Worm (Caenorhabditis elegans) whole organism, late embryonic: ENCODE data around the gene mcm-3AP.

Source experiments
- C38D4.7 ChIP-seq: fragments of 200-800 bp; sonication (Bioruptor generic); optimal IDR thresholded peaks from 2 replicates; lab custom pipeline; 2018; ENCODE audit warnings: mild to moderate bottlenecking, missing genetic modification characterization, moderate library complexity, missing compliant biosample characterization
- K02D7.2 ChIP-seq: sonication (generic microtip); optimal IDR thresholded peaks from 2 replicates; lab custom pipeline; 2017; ENCODE audit warnings: mild to moderate bottlenecking, missing genetic modification characterization, missing compliant biosample characterization
- T23F11.4 ChIP-seq: fragments of 200-800 bp; sonication (Bioruptor generic); optimal IDR thresholded peaks from 2 replicates; lab custom pipeline; 2018; ENCODE audit warnings: mild to moderate bottlenecking, missing genetic modification characterization, missing compliant biosample characterization
- Y22D7AL.16 ChIP-seq: sonication (generic microtip); optimal IDR thresholded peaks from 2 replicates; lab custom pipeline; 2016; ENCODE audit warnings: missing genetic modification characterization, missing compliant biosample characterization
- ahr-1 ChIP-seq: sonication (generic microtip); optimal IDR thresholded peaks from 2 replicates; lab custom pipeline; 2016; ENCODE audit warnings: missing genetic modification characterization, missing compliant biosample characterization
- ceh-19 ChIP-seq: fragments of 200-800 bp; sonication (Bioruptor generic); optimal IDR thresholded peaks from 2 replicates; lab custom pipeline; 2018; ENCODE audit warnings: mild to moderate bottlenecking, missing genetic modification characterization, missing compliant biosample characterization
- ceh-2 ChIP-seq: sonication (generic microtip); optimal IDR thresholded peaks from 2 replicates; lab custom pipeline; 2016; ENCODE audit warnings: missing genotype, missing genetic modification characterization, missing compliant biosample characterization
- ceh-30 ChIP-seq: fragments of 150-350 bp; optimal IDR thresholded peaks from 2 replicates; lab custom pipeline; 2014; ENCODE audit warnings: missing biosample characterization, missing genetic modification characterization
- ceh-45 ChIP-seq: fragments of 200-800 bp; sonication (Bioruptor generic); IDR thresholded peaks from 2 replicates; pipeline ENCODE4 v1.3.6; 2022; ENCODE audit warnings: missing genetic modification reagents, missing genetic modification characterization, missing compliant biosample characterization
- ceh-6 ChIP-seq: fragments of 200-800 bp; sonication (Bioruptor generic); optimal IDR thresholded peaks from 2 replicates; lab custom pipeline; 2018; ENCODE audit warnings: mild to moderate bottlenecking, missing genetic modification characterization, missing compliant biosample characterization
- ceh-9 ChIP-seq: sonication (generic microtip); optimal IDR thresholded peaks from 2 replicates; lab custom pipeline; 2016; ENCODE audit warnings: mild to moderate bottlenecking, missing genetic modification characterization, inconsistent platforms, missing compliant biosample characterization
- che-1 ChIP-seq: sonication (generic microtip); optimal IDR thresholded peaks from 2 replicates; lab custom pipeline; 2016; ENCODE audit warnings: mild to moderate bottlenecking, missing genetic modification characterization, missing compliant biosample characterization
- dve-1 ChIP-seq: sonication (generic microtip); optimal IDR thresholded peaks from 2 replicates; lab custom pipeline; 2017; ENCODE audit warnings: antibody characterized with exemption, mild to moderate bottlenecking, missing genetic modification characterization, missing compliant biosample characterization
- elt-2 ChIP-seq: sonication (generic microtip); optimal IDR thresholded peaks from 2 replicates; lab custom pipeline; 2016; ENCODE audit warnings: missing genetic modification reagents, missing genetic modification characterization, missing compliant biosample characterization
- ets-4 ChIP-seq: sonication (generic microtip); optimal IDR thresholded peaks from 2 replicates; lab custom pipeline; 2016; ENCODE audit warnings: missing genetic modification characterization, missing compliant biosample characterization
- eyg-1 ChIP-seq: sonication (generic microtip); optimal IDR thresholded peaks from 2 replicates; lab custom pipeline; 2016; ENCODE audit warnings: missing genotype, missing genetic modification characterization, missing compliant biosample characterization
- fax-1 ChIP-seq: sonication (generic microtip); optimal IDR thresholded peaks from 2 replicates; lab custom pipeline; 2016; ENCODE audit warnings: missing genotype, missing genetic modification characterization, missing compliant biosample characterization
- fkh-10 ChIP-seq: fragments of 150-350 bp; optimal IDR thresholded peaks from 2 replicates; lab custom pipeline; 2014; ENCODE audit warnings: missing biosample characterization, missing genetic modification reagents, missing genetic modification characterization
- gmeb-2 ChIP-seq: sonication (generic microtip); optimal IDR thresholded peaks from 2 replicates; lab custom pipeline; 2016; ENCODE audit warnings: missing genetic modification characterization, inconsistent platforms, missing compliant biosample characterization
- hlh-13 ChIP-seq: fragments of 200-800 bp; sonication (Bioruptor generic); optimal IDR thresholded peaks from 2 replicates; lab custom pipeline; 2018; ENCODE audit warnings: mild to moderate bottlenecking, missing genetic modification characterization, missing compliant biosample characterization
- hlh-6 ChIP-seq: sonication (generic microtip); optimal IDR thresholded peaks from 2 replicates; lab custom pipeline; 2016; ENCODE audit warnings: missing genotype, missing genetic modification characterization, missing compliant biosample characterization
- hlh-8 ChIP-seq: sonication (generic microtip); optimal IDR thresholded peaks from 2 replicates; lab custom pipeline; 2016; ENCODE audit warnings: missing genotype, missing genetic modification characterization, missing compliant biosample characterization
- lim-6 ChIP-seq: sonication (generic microtip); optimal IDR thresholded peaks from 2 replicates; lab custom pipeline; 2016; ENCODE audit warnings: missing genetic modification characterization, missing compliant biosample characterization
- nhr-232 ChIP-seq: sonication (generic microtip); optimal IDR thresholded peaks from 2 replicates; lab custom pipeline; 2016; ENCODE audit warnings: missing genetic modification characterization, missing compliant biosample characterization
- pha-2 ChIP-seq: sonication (generic microtip); optimal IDR thresholded peaks from 2 replicates; lab custom pipeline; 2017; ENCODE audit warnings: mild to moderate bottlenecking, missing genetic modification characterization, missing compliant biosample characterization
- pha-4 ChIP-seq: fragments of 150-350 bp; optimal IDR thresholded peaks from 2 replicates; lab custom pipeline; 2018; ENCODE audit warnings: missing biosample characterization, missing genetic modification reagents, missing genetic modification characterization
- rnt-1 ChIP-seq: sonication (generic microtip); optimal IDR thresholded peaks from 2 replicates; lab custom pipeline; 2016; ENCODE audit warnings: missing genetic modification characterization, missing compliant biosample characterization
- sdc-2 ChIP-seq: sonication (generic microtip); optimal IDR thresholded peaks from 2 replicates; lab custom pipeline; 2016; ENCODE audit warnings: missing genotype, missing genetic modification characterization, missing compliant biosample characterization
- sox-2 ChIP-seq: fragments of 200-800 bp; sonication (Bioruptor generic); IDR thresholded peaks from 2 replicates; pipeline ENCODE4 v1.3.6; 2022; ENCODE audit warnings: missing genetic modification reagents, missing genetic modification characterization, missing compliant biosample characterization
- sox-4 ChIP-seq: sonication (generic microtip); optimal IDR thresholded peaks from 2 replicates; lab custom pipeline; 2017; ENCODE audit warnings: mild to moderate bottlenecking, missing genetic modification characterization, inconsistent platforms, missing compliant biosample characterization
- tbx-2 ChIP-seq: sonication (generic microtip); optimal IDR thresholded peaks from 2 replicates; lab custom pipeline; 2016; ENCODE audit warnings: missing genetic modification characterization, missing compliant biosample characterization
- ttx-3 ChIP-seq: sonication (generic microtip); optimal IDR thresholded peaks from 2 replicates; lab custom pipeline; 2016; ENCODE audit warnings: missing genetic modification reagents, missing genetic modification characterization, missing compliant biosample characterization
- unc-3 ChIP-seq, 2 experiments: fragments of 200-800 bp in 1 of 2; sonication (Bioruptor generic) in 1 of 2; sonication (generic microtip) in 1 of 2; conservative IDR thresholded peaks in 1 of 2; optimal IDR thresholded peaks in 1 of 2; 2 replicates each; pipeline versions ENCODE4 v1.3.6 to Lab custom; 2016 to 2022; ENCODE audit warnings: missing compliant biosample characterization in 2 of 2, missing genetic modification characterization in 2 of 2, missing genetic modification reagents in 1 of 2
- unc-55 ChIP-seq: sonication (generic microtip); optimal IDR thresholded peaks from 2 replicates; lab custom pipeline; 2017; ENCODE audit warnings: missing biosample characterization, missing genetic modification reagents, missing genetic modification characterization
- unc-86 ChIP-seq: sonication (generic microtip); optimal IDR thresholded peaks from 2 replicates; lab custom pipeline; 2016; ENCODE audit warnings: missing genetic modification characterization, missing compliant biosample characterization
- zip-5 ChIP-seq: sonication (generic microtip); optimal IDR thresholded peaks from 2 replicates; lab custom pipeline; 2016; ENCODE audit warnings: missing genetic modification characterization, missing compliant biosample characterization
- ztf-16 ChIP-seq: sonication (generic microtip); optimal IDR thresholded peaks from 2 replicates; lab custom pipeline; 2017; ENCODE audit warnings: missing genetic modification characterization, missing compliant biosample characterization

The mcm-3AP gene

ce11 chrIV:7958092-7958491, 9.6 kb downstream of the mcm-3AP start:
- no peak for TF ChIP-seq eyg-1 (tag; lab: Kevin White, UChicago)
- no peak for TF ChIP-seq unc-55
- TF ChIP-seq sox-4 (tag; lab: Kevin White, UChicago), result no peak
- no peak for TF ChIP-seq unc-86
- no peak for TF ChIP-seq sox-2 (GFP tag; lab: Robert Waterston, UW)
- no peak for TF ChIP-seq rnt-1 (tag; lab: Kevin White, UChicago)
- TF ChIP-seq dve-1 (tag; lab: Kevin White, UChicago), result no peak
- TF ChIP-seq elt-2 (tag; lab: Kevin White, UChicago), result no peak
- TF ChIP-seq zip-5 (tag; lab: Kevin White, UChicago), result no peak
- no peak for TF ChIP-seq ceh-6 (GFP tag; lab: Kevin White, UChicago)

- TF ChIP-seq C38D4.7 (GFP tag; lab: Kevin White, UChicago) (no peak), gmeb-2 (tag; lab: Kevin White, UChicago) (no peak), hlh-6 (tag; lab: Kevin White, UChicago) (no peak), sox-2 (GFP tag; lab: Robert Waterston, UW) (no peak), ceh-30 (tag; lab: Kevin White, UChicago) (no peak), K02D7.2 (no peak), ahr-1 (tag; lab: Kevin White, UChicago) (no peak), ceh-19 (GFP tag; lab: Kevin White, UChicago) (no peak), elt-2 (tag; lab: Kevin White, UChicago) (no peak), che-1 (tag; lab: Kevin White, UChicago) (no peak), pha-4 (tag; lab: Kevin White, UChicago) (no peak), sox-4 (tag; lab: Kevin White, UChicago) (no peak), pha-2 (no peak), T23F11.4 (no peak), lim-6 (tag; lab: Kevin White, UChicago) (no peak), zip-5 (tag; lab: Kevin White, UChicago) (no peak)
Measured at ce11 chrIV:7961889-7962342, 13.4 kb downstream of the mcm-3AP start.

ce11 chrIV:7967006-7967405, 18.5 kb downstream of the mcm-3AP start, which contains the start of gene F57H12.5:
F57H12.5 (plus strand) TSS chrIV:7967306.
- TF ChIP-seq unc-3 (GFP tag; conservative IDR thresholded peaks at IDR 0.05; lab: Robert Waterston, UW) (no peak), unc-3 (tag; optimal IDR thresholded peaks at IDR 0.05; lab: Kevin White, UChicago) (no peak), ceh-45 (no peak), fax-1 (tag; lab: Kevin White, UChicago) (no peak), hlh-13 (GFP tag; lab: Kevin White, UChicago) (no peak), pha-2 (no peak), rnt-1 (tag; lab: Kevin White, UChicago) (no peak), T23F11.4 (no peak), elt-2 (tag; lab: Kevin White, UChicago) (no peak), pha-4 (tag; lab: Kevin White, UChicago) (no peak), ceh-19 (GFP tag; lab: Kevin White, UChicago) (no peak), fkh-10 (GFP tag; lab: Kevin White, UChicago) (no peak), Y22D7AL.16 (tag; lab: Kevin White, UChicago) (no peak), ceh-2 (tag; lab: Kevin White, UChicago) (no peak), nhr-232 (tag; lab: Kevin White, UChicago) (no peak), ttx-3 (tag; lab: Kevin White, UChicago) (no peak), ets-4 (tag; lab: Kevin White, UChicago) (no peak)

ce11 chrIV:7976210-7976609, 27.7 kb downstream of the mcm-3AP start, which contains the start of gene F57H12.6:
F57H12.6 (minus strand) TSS chrIV:7976310.
- TF ChIP-seq ceh-2 (tag; lab: Kevin White, UChicago), result no peak
- TF ChIP-seq hlh-8 (tag; lab: Kevin White, UChicago), result no peak
- TF ChIP-seq Y22D7AL.16 (tag; lab: Kevin White, UChicago), result no peak
- TF ChIP-seq sox-2 (GFP tag; lab: Robert Waterston, UW), result no peak
- TF ChIP-seq ahr-1 (tag; lab: Kevin White, UChicago), result no peak
- no peak for TF ChIP-seq ceh-9 (tag; lab: Kevin White, UChicago)
- TF ChIP-seq tbx-2 (tag; lab: Kevin White, UChicago), result no peak
- no peak for TF ChIP-seq sdc-2 (tag; lab: Kevin White, UChicago)
- no peak for TF ChIP-seq ztf-16
